Worm (Caenorhabditis elegans) whole organism, L4 larva: ENCODE measurements around the gene R07A4.3.

Experiments
- F26F4.8 ChIP-seq: fragments of 200-800 bp; sonication (Bioruptor generic); conservative IDR thresholded peaks from 2 replicates; pipeline ENCODE4 v1.3.6; 2022; ENCODE audit warnings: missing genetic modification characterization, missing compliant biosample characterization
- F44E2.7 ChIP-seq: fragments of 200-800 bp; sonication (Bioruptor generic); IDR thresholded peaks from 2 replicates; pipeline ENCODE4 v2.1.2; 2022; ENCODE audit warnings: missing genetic modification characterization, missing compliant biosample characterization
- T20F7.1 ChIP-seq: fragments of 200-800 bp; sonication (Bioruptor generic); optimal IDR thresholded peaks from 2 replicates; lab custom pipeline; 2018; ENCODE audit warnings: mild to moderate bottlenecking, missing genetic modification characterization, missing compliant biosample characterization
- Y105C5A.15 ChIP-seq: fragments of 200-800 bp; sonication (Bioruptor generic); IDR thresholded peaks from 2 replicates; pipeline ENCODE4 v1.3.6; 2022; ENCODE audit warnings: missing genetic modification characterization, missing compliant biosample characterization
- Y5F2A.4 ChIP-seq: fragments of 200-800 bp; sonication (Bioruptor generic); optimal IDR thresholded peaks from 2 replicates; lab custom pipeline; 2018; ENCODE audit warnings: mild to moderate bottlenecking, missing genetic modification characterization, missing compliant biosample characterization
- Y75B8A.6 ChIP-seq: fragments of 200-800 bp; sonication (Bioruptor generic); IDR thresholded peaks from 2 replicates; pipeline ENCODE4 v1.3.6; 2022; ENCODE audit warnings: missing genetic modification reagents, missing genetic modification characterization, missing compliant biosample characterization
- ZK337.2 ChIP-seq: fragments of 200-800 bp; sonication (Bioruptor generic); IDR thresholded peaks from 2 replicates; pipeline ENCODE4 v1.3.6; 2022; ENCODE audit warnings: missing genetic modification reagents, missing genetic modification characterization, missing compliant biosample characterization
- aha-1 ChIP-seq: fragments of 150-350 bp; peaks from one replicate; lab custom pipeline; 2014; ENCODE audit warnings: missing biosample characterization, missing genetic modification characterization
- arid-1 ChIP-seq: fragments of 200-800 bp; sonication (Bioruptor generic); conservative IDR thresholded peaks from 2 replicates; pipeline ENCODE4 v1.3.6; 2022; ENCODE audit warnings: missing genetic modification reagents, missing genetic modification characterization, missing compliant biosample characterization
- ceh-20 ChIP-seq: fragments of 200-800 bp; sonication (Bioruptor generic); IDR thresholded peaks from 2 replicates; pipeline ENCODE4 v1.3.6; 2022; ENCODE audit warnings: missing genetic modification reagents, missing genetic modification characterization, missing compliant biosample characterization
- ceh-44 ChIP-seq: fragments of 200-800 bp; sonication (Bioruptor generic); IDR thresholded peaks from 2 replicates; pipeline ENCODE4 v1.3.6; 2022; ENCODE audit warnings: missing genetic modification reagents, missing genetic modification characterization, missing compliant biosample characterization
- ctbp-1 ChIP-seq: fragments of 200-800 bp; sonication (Bioruptor generic); IDR thresholded peaks from 2 replicates; pipeline ENCODE4 v1.3.6; 2022; ENCODE audit warnings: missing genetic modification reagents, missing genetic modification characterization, missing compliant biosample characterization
- daf-16 ChIP-seq, 3 experiments: sonication (generic microtip); optimal IDR thresholded peaks; 2 replicates each; lab custom pipeline; 2016 to 2017; ENCODE audit warnings: missing genetic modification characterization in 3 of 3, missing genetic modification reagents in 3 of 3, mild to moderate bottlenecking in 2 of 3, missing compliant biosample characterization in 2 of 3, missing biosample characterization in 1 of 3, moderate library complexity in 1 of 3
- dmd-6 ChIP-seq: fragments of 200-800 bp; sonication (Bioruptor generic); IDR thresholded peaks from 2 replicates; pipeline ENCODE4 v1.3.6; 2022; ENCODE audit warnings: missing genetic modification reagents, missing genetic modification characterization, missing compliant biosample characterization
- dmd-8 ChIP-seq: fragments of 200-800 bp; sonication (Bioruptor generic); IDR thresholded peaks from 2 replicates; pipeline ENCODE4 v1.3.6; 2022; ENCODE audit warnings: missing genetic modification characterization, missing compliant biosample characterization
- dmd-9 ChIP-seq: fragments of 200-800 bp; sonication (Bioruptor generic); IDR thresholded peaks from 2 replicates; pipeline ENCODE4 v1.3.6; 2022; ENCODE audit warnings: missing genetic modification reagents, missing genetic modification characterization, missing compliant biosample characterization
- dve-1 ChIP-seq: sonication (generic microtip); optimal IDR thresholded peaks from 2 replicates; lab custom pipeline; 2017; ENCODE audit warnings: antibody characterized with exemption, mild to moderate bottlenecking, missing genetic modification characterization, missing compliant biosample characterization; ENCODE audit not compliant: insufficient read depth
- egl-27 ChIP-seq: sonication (generic microtip); optimal IDR thresholded peaks from 3 replicates; lab custom pipeline; 2017; ENCODE audit warnings: missing biosample characterization, missing genetic modification reagents, missing genetic modification characterization
- hmg-1.1 ChIP-seq: fragments of 200-800 bp; sonication (Bioruptor generic); IDR thresholded peaks from 2 replicates; pipeline ENCODE4 v1.3.6; 2022; ENCODE audit warnings: missing genetic modification reagents, missing genetic modification characterization, missing compliant biosample characterization
- lin-13 ChIP-seq: fragments of 150-350 bp; optimal IDR thresholded peaks from 2 replicates; lab custom pipeline; 2014; ENCODE audit warnings: missing biosample characterization, missing genetic modification reagents, missing genetic modification characterization
- lin-15B ChIP-seq: fragments of 150-350 bp; sonication (generic microtip); optimal IDR thresholded peaks from 3 replicates; lab custom pipeline; 2014; ENCODE audit warnings: missing biosample characterization, missing genetic modification characterization
- lin-39 ChIP-seq: fragments of 150-350 bp; optimal IDR thresholded peaks from 2 replicates; lab custom pipeline; 2014; ENCODE audit warnings: missing biosample characterization, missing genetic modification reagents, missing genetic modification characterization
- lir-3 ChIP-seq: sonication (generic microtip); optimal IDR thresholded peaks from 2 replicates; lab custom pipeline; 2016; ENCODE audit warnings: mild to moderate bottlenecking, missing genetic modification characterization, missing compliant biosample characterization
- madf-5 ChIP-seq, 2 experiments: fragments of 200-800 bp; sonication (Bioruptor generic); IDR thresholded peaks; 2 replicates each; pipeline ENCODE4 v1.3.6; 2022; ENCODE audit warnings: missing compliant biosample characterization in 2 of 2, missing genetic modification characterization in 2 of 2
- madf-9 ChIP-seq: fragments of 200-800 bp; sonication (Bioruptor generic); conservative IDR thresholded peaks from 2 replicates; pipeline ENCODE4 v1.3.6; 2022; ENCODE audit warnings: missing genetic modification reagents, missing genetic modification characterization, missing compliant biosample characterization
- mdl-1 ChIP-seq, 2 experiments: fragments of 150-350 bp in 1 of 2; sonication (generic microtip) in 1 of 2; optimal IDR thresholded peaks; 2 replicates each; lab custom pipeline; 2014 to 2017; ENCODE audit warnings: missing biosample characterization in 2 of 2, missing genetic modification characterization in 2 of 2
- mxl-2 ChIP-seq: fragments of 200-800 bp; sonication (Bioruptor generic); conservative IDR thresholded peaks from 2 replicates; pipeline ENCODE4 v1.3.6; 2022; ENCODE audit warnings: missing genetic modification reagents, missing genetic modification characterization, missing compliant biosample characterization
- nhr-10 ChIP-seq: fragments of 150-350 bp; optimal IDR thresholded peaks from 2 replicates; lab custom pipeline; 2014; ENCODE audit warnings: missing biosample characterization, missing genetic modification characterization
- nhr-41 ChIP-seq: fragments of 200-800 bp; sonication (Bioruptor generic); IDR thresholded peaks from 2 replicates; pipeline ENCODE4 v1.3.6; 2022; ENCODE audit warnings: missing genetic modification reagents, missing genetic modification characterization, missing compliant biosample characterization
- nhr-48 ChIP-seq: sonication (generic microtip); optimal IDR thresholded peaks from 2 replicates; lab custom pipeline; 2016; ENCODE audit warnings: mild to moderate bottlenecking, missing genetic modification characterization, missing compliant biosample characterization
- pha-4 ChIP-seq, 2 experiments: fragments of 150-350 bp in 1 of 2; fragments of 200-800 bp in 1 of 2; sonication (Bioruptor generic) in 1 of 2; IDR thresholded peaks in 1 of 2; optimal IDR thresholded peaks in 1 of 2; 2 replicates each; pipeline versions ENCODE4 v1.3.6 to Lab custom; 2014 to 2022; ENCODE audit warnings: missing genetic modification characterization in 2 of 2, missing genetic modification reagents in 2 of 2, missing biosample characterization in 1 of 2, missing compliant biosample characterization in 1 of 2
- php-3 ChIP-seq: fragments of 200-800 bp; sonication (Bioruptor generic); IDR thresholded peaks from 2 replicates; pipeline ENCODE4 v1.3.6; 2022; ENCODE audit warnings: missing genetic modification reagents, missing genetic modification characterization, missing compliant biosample characterization
- pqm-1 ChIP-seq: sonication (generic microtip); optimal IDR thresholded peaks from 2 replicates; lab custom pipeline; 2017; ENCODE audit warnings: missing biosample characterization, missing genetic modification characterization
- rbr-2 ChIP-seq: sonication (generic microtip); optimal IDR thresholded peaks from 2 replicates; lab custom pipeline; 2016; ENCODE audit warnings: missing genotype, missing genetic modification characterization, missing compliant biosample characterization
- snpc-4 ChIP-seq: fragments of 150-350 bp; optimal IDR thresholded peaks from 2 replicates; lab custom pipeline; 2014; ENCODE audit warnings: missing biosample characterization, missing genetic modification characterization
- tra-1 ChIP-seq: fragments of 200-800 bp; sonication (Bioruptor generic); IDR thresholded peaks from 2 replicates; pipeline ENCODE4 v1.3.6; 2022; ENCODE audit warnings: missing genetic modification reagents, missing genetic modification characterization, missing compliant biosample characterization
- unc-130 ChIP-seq: sonication (generic microtip); optimal IDR thresholded peaks from 2 replicates; lab custom pipeline; 2016; ENCODE audit warnings: missing genetic modification reagents, missing genetic modification characterization, missing compliant biosample characterization
- vab-7 ChIP-seq: fragments of 200-800 bp; sonication (Bioruptor generic); IDR thresholded peaks from 2 replicates; pipeline ENCODE4 v1.3.6; 2022; ENCODE audit warnings: missing genetic modification reagents, missing genetic modification characterization, missing compliant biosample characterization
- zag-1 ChIP-seq: fragments of 150-350 bp; optimal IDR thresholded peaks from 2 replicates; lab custom pipeline; 2014; ENCODE audit warnings: missing biosample characterization, missing genetic modification characterization
- zfp-3 ChIP-seq: fragments of 200-800 bp; sonication (Bioruptor generic); conservative IDR thresholded peaks from 2 replicates; pipeline ENCODE4 v1.3.6; 2022; ENCODE audit warnings: missing genetic modification reagents, missing genetic modification characterization, missing compliant biosample characterization

The R07A4.3 gene

DNA sequence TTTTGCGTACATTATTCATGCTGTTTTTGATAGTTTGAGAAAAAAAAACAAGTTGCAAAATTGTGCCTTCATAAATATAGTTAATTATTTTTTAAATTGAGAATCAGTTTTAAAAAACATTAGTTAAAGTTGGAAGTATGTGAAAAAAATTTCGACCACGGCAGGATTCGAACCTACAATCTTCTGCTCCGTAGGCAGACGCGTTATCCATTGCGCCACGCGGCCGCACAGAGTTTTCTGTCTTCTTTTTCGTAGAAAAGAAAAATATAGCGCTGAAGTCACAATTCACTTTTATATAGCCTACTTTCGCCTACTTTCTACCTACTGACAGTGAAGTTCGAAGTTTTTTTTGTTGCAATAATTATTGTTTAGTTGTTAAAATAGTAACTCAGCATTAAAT, 21.7 kb upstream of the R07A4.3 start:
- 0 out of 2 replicates have a peak, but pooled peaks have one; percentile 69 for TF ChIP-seq Y105C5A.15
- TF ChIP-seq arid-1 = peak; percentile 57; the same call in 1 of the 2 replicates
- no peak for TF ChIP-seq mdl-1 (tag; optimal IDR thresholded peaks at IDR 0.05; lab: Kevin White, UChicago)
- 0 out of 2 replicates have a peak, but pooled peaks have one; percentile 68 for TF ChIP-seq Y75B8A.6 (GFP tag; lab: Robert Waterston, UW)
- no peak for TF ChIP-seq nhr-10 (tag; lab: Kevin White, UChicago)
- TF ChIP-seq zfp-3 (GFP tag; lab: Robert Waterston, UW) = 0 out of 2 replicates have a peak, but pooled peaks have one; percentile 24
- peak; percentile 47; the same call in 1 of the 2 replicates for TF ChIP-seq dmd-6 (GFP tag; lab: Robert Waterston, UW)
- peak; percentile 30 for TF ChIP-seq rbr-2 (tag; lab: Kevin White, UChicago)
- TF ChIP-seq pha-4 (GFP tag; IDR thresholded peaks at IDR 0.05; lab: Robert Waterston, UW) = peak; percentile 78; the same call in 1 of the 2 replicates
- TF ChIP-seq pha-4 (tag; optimal IDR thresholded peaks at IDR 0.05; lab: Kevin White, UChicago) = no peak
- no peak for TF ChIP-seq lin-39
- TF ChIP-seq mxl-2 (GFP tag; lab: Robert Waterston, UW) = no peak
- TF ChIP-seq madf-5 (GFP tag; IDR thresholded peaks at IDR 0.05; lab: Robert Waterston, UW) = peak; percentile 29 to 53; a peak in 1 of 4 replicates
- TF ChIP-seq lin-15B (tag; lab: Kevin White, UChicago) = no peak
- TF ChIP-seq dve-1 (tag; lab: Kevin White, UChicago) = peak; percentile 47
- no peak for TF ChIP-seq snpc-4 (tag; lab: Kevin White, UChicago)
- peak; percentile 67 for TF ChIP-seq hmg-1.1
- 0 out of 2 replicates have a peak, but pooled peaks have one; percentile 13 for TF ChIP-seq php-3 (GFP tag; lab: Robert Waterston, UW)
- peak; percentile 63; the same call in 1 of the 2 replicates for TF ChIP-seq ZK337.2 (GFP tag; lab: Robert Waterston, UW)
- peak; percentile 28 for TF ChIP-seq T20F7.1 (GFP tag; lab: Kevin White, UChicago)
- TF ChIP-seq pqm-1 = no peak
- no peak for TF ChIP-seq zag-1
- no peak for TF ChIP-seq dmd-9
- peak; percentile 54; the same call in 1 of the 2 replicates for TF ChIP-seq madf-9 (GFP tag; lab: Robert Waterston, UW)
- no peak for TF ChIP-seq lin-13 (GFP tag; lab: Kevin White, UChicago)
- peak; percentile 30 to 76 for TF ChIP-seq daf-16 (GFP tag; optimal IDR thresholded peaks at IDR 0.05; lab: Kevin White, UChicago)
- TF ChIP-seq daf-16 (tag; optimal IDR thresholded peaks at IDR 0.05; lab: Kevin White, UChicago) = no peak
- TF ChIP-seq nhr-41 (GFP tag; lab: Robert Waterston, UW) = peak; percentile 51; the same call in 1 of the 2 replicates
- peak; percentile 62 for TF ChIP-seq unc-130 (GFP tag; lab: Kevin White, UChicago)
- no peak for TF ChIP-seq Y5F2A.4
- 0 out of 2 replicates have a peak, but pooled peaks have one; percentile 37 for TF ChIP-seq ceh-44 (GFP tag; lab: Robert Waterston, UW)
- peak; percentile 3 for TF ChIP-seq lir-3 (tag; lab: Kevin White, UChicago)
- TF ChIP-seq aha-1 (tag; lab: Kevin White, UChicago) = no peak
- TF ChIP-seq ceh-20 (GFP tag; lab: Robert Waterston, UW) = 0 out of 2 replicates have a peak, but pooled peaks have one; percentile 21
- peak; percentile 77; the same call in 1 of the 2 replicates for TF ChIP-seq dmd-8 (GFP tag; lab: Robert Waterston, UW)
- 0 out of 2 replicates have a peak, but pooled peaks have one; percentile 44 for TF ChIP-seq F44E2.7 (GFP tag; lab: Robert Waterston, UW)
- TF ChIP-seq tra-1 (GFP tag; lab: Robert Waterston, UW) = peak; percentile 59; the same call in 1 of the 2 replicates
- TF ChIP-seq F26F4.8 = peak; percentile 70; the same call in 1 of the 2 replicates
- peak; percentile 28 for TF ChIP-seq nhr-48
- TF ChIP-seq ctbp-1 = 0 out of 2 replicates have a peak, but pooled peaks have one; percentile 34
- no peak for TF ChIP-seq egl-27 (tag; lab: Kevin White, UChicago)
- TF ChIP-seq vab-7 = no peak
